Worm (Caenorhabditis elegans) whole organism, L4 larva: ENCODE results near the gene glrx-5.

Experiments used
- D1046.2 ChIP-seq: fragments of 200-800 bp; sonication (Bioruptor generic); IDR thresholded peaks from 2 replicates; pipeline ENCODE4 v1.3.6; 2022; ENCODE audit warnings: missing genetic modification characterization, missing compliant biosample characterization
- F26F4.8 ChIP-seq: fragments of 200-800 bp; sonication (Bioruptor generic); conservative IDR thresholded peaks from 2 replicates; pipeline ENCODE4 v1.3.6; 2022; ENCODE audit warnings: missing genetic modification characterization, missing compliant biosample characterization
- F44E2.7 ChIP-seq: fragments of 200-800 bp; sonication (Bioruptor generic); IDR thresholded peaks from 2 replicates; pipeline ENCODE4 v2.1.2; 2022; ENCODE audit warnings: missing genetic modification characterization, missing compliant biosample characterization
- R02D3.7 ChIP-seq: fragments of 150-350 bp; sonication (generic microtip); optimal IDR thresholded peaks from 3 replicates; lab custom pipeline; 2014; ENCODE audit warnings: missing biosample characterization, missing genetic modification characterization
- T26A8.4 ChIP-seq: fragments of 200-800 bp; sonication (Bioruptor generic); IDR thresholded peaks from 2 replicates; pipeline ENCODE4 v1.3.6; 2022; ENCODE audit warnings: missing genetic modification characterization, missing compliant biosample characterization
- Y48G9A.11 ChIP-seq: fragments of 200-800 bp; sonication (Bioruptor generic); IDR thresholded peaks from 2 replicates; pipeline ENCODE4 v1.3.6; 2022; ENCODE audit warnings: missing genetic modification reagents, missing genetic modification characterization, missing compliant biosample characterization
- aha-1 ChIP-seq: fragments of 150-350 bp; peaks from one replicate; lab custom pipeline; 2014; ENCODE audit warnings: missing biosample characterization, missing genetic modification characterization
- aly-2 ChIP-seq: sonication (generic microtip); optimal IDR thresholded peaks from 2 replicates; lab custom pipeline; 2018; ENCODE audit warnings: missing biosample characterization, missing genetic modification characterization
- attf-4 ChIP-seq: sonication (generic microtip); optimal IDR thresholded peaks from 3 replicates; lab custom pipeline; 2017; ENCODE audit warnings: missing biosample characterization, missing genetic modification characterization
- ceh-28 ChIP-seq: fragments of 150-350 bp; optimal IDR thresholded peaks from 2 replicates; lab custom pipeline; 2014; ENCODE audit warnings: missing biosample characterization, missing genetic modification reagents, missing genetic modification characterization
- ceh-82 ChIP-seq: sonication (generic microtip); optimal IDR thresholded peaks from 2 replicates; lab custom pipeline; 2017; ENCODE audit warnings: missing biosample characterization, missing genetic modification characterization
- ctbp-1 ChIP-seq: fragments of 200-800 bp; sonication (Bioruptor generic); IDR thresholded peaks from 2 replicates; pipeline ENCODE4 v1.3.6; 2022; ENCODE audit warnings: missing genetic modification reagents, missing genetic modification characterization, missing compliant biosample characterization
- daf-16 ChIP-seq, 3 experiments: sonication (generic microtip); optimal IDR thresholded peaks; 2 replicates each; lab custom pipeline; 2016 to 2017; ENCODE audit warnings: missing genetic modification characterization in 3 of 3, missing genetic modification reagents in 3 of 3, mild to moderate bottlenecking in 2 of 3, missing compliant biosample characterization in 2 of 3, missing biosample characterization in 1 of 3, moderate library complexity in 1 of 3
- dmd-6 ChIP-seq: fragments of 200-800 bp; sonication (Bioruptor generic); IDR thresholded peaks from 2 replicates; pipeline ENCODE4 v1.3.6; 2022; ENCODE audit warnings: missing genetic modification reagents, missing genetic modification characterization, missing compliant biosample characterization
- dmd-8 ChIP-seq: fragments of 200-800 bp; sonication (Bioruptor generic); IDR thresholded peaks from 2 replicates; pipeline ENCODE4 v1.3.6; 2022; ENCODE audit warnings: missing genetic modification characterization, missing compliant biosample characterization
- dmd-9 ChIP-seq: fragments of 200-800 bp; sonication (Bioruptor generic); IDR thresholded peaks from 2 replicates; pipeline ENCODE4 v1.3.6; 2022; ENCODE audit warnings: missing genetic modification reagents, missing genetic modification characterization, missing compliant biosample characterization
- egl-27 ChIP-seq: sonication (generic microtip); optimal IDR thresholded peaks from 3 replicates; lab custom pipeline; 2017; ENCODE audit warnings: missing biosample characterization, missing genetic modification reagents, missing genetic modification characterization
- egl-43 ChIP-seq: fragments of 200-800 bp; sonication (Bioruptor generic); IDR thresholded peaks from 2 replicates; pipeline ENCODE4 v1.3.6; 2022; ENCODE audit warnings: missing genetic modification reagents, missing genetic modification characterization, missing compliant biosample characterization
- fkh-10 ChIP-seq: fragments of 150-350 bp; optimal IDR thresholded peaks from 2 replicates; lab custom pipeline; 2014; ENCODE audit warnings: missing biosample characterization, missing genetic modification reagents, missing genetic modification characterization
- fos-1 ChIP-seq: fragments of 150-350 bp; optimal IDR thresholded peaks from 2 replicates; lab custom pipeline; 2014; ENCODE audit warnings: missing biosample characterization, missing genetic modification characterization
- hlh-30 ChIP-seq: sonication (generic microtip); optimal IDR thresholded peaks from 2 replicates; lab custom pipeline; 2017; ENCODE audit warnings: antibody characterized with exemption, mild to moderate bottlenecking, missing genetic modification characterization, missing compliant biosample characterization; ENCODE audit not compliant: insufficient read depth
- hmg-1.1 ChIP-seq: fragments of 200-800 bp; sonication (Bioruptor generic); IDR thresholded peaks from 2 replicates; pipeline ENCODE4 v1.3.6; 2022; ENCODE audit warnings: missing genetic modification reagents, missing genetic modification characterization, missing compliant biosample characterization
- lim-7 ChIP-seq: fragments of 200-800 bp; sonication (Bioruptor generic); IDR thresholded peaks from 2 replicates; pipeline ENCODE4 v1.3.6; 2022; ENCODE audit warnings: missing genetic modification characterization, missing compliant biosample characterization
- lin-29 ChIP-seq: fragments of 200-800 bp; sonication (Bioruptor generic); IDR thresholded peaks from 2 replicates; pipeline ENCODE4 v1.3.6; 2022; ENCODE audit warnings: missing genetic modification reagents, missing genetic modification characterization, missing compliant biosample characterization
- lin-38 ChIP-seq: fragments of 200-800 bp; sonication (Bioruptor generic); IDR thresholded peaks from 2 replicates; pipeline ENCODE4 v1.3.6; 2022; ENCODE audit warnings: missing genetic modification reagents, missing genetic modification characterization, missing compliant biosample characterization
- madf-5 ChIP-seq, 2 experiments: fragments of 200-800 bp; sonication (Bioruptor generic); IDR thresholded peaks; 2 replicates each; pipeline ENCODE4 v1.3.6; 2022; ENCODE audit warnings: missing compliant biosample characterization in 2 of 2, missing genetic modification characterization in 2 of 2
- madf-9 ChIP-seq: fragments of 200-800 bp; sonication (Bioruptor generic); conservative IDR thresholded peaks from 2 replicates; pipeline ENCODE4 v1.3.6; 2022; ENCODE audit warnings: missing genetic modification reagents, missing genetic modification characterization, missing compliant biosample characterization
- mdt-29 ChIP-seq: fragments of 200-800 bp; sonication (Bioruptor generic); IDR thresholded peaks from 2 replicates; pipeline ENCODE4 v1.3.6; 2022; ENCODE audit warnings: missing genetic modification reagents, missing genetic modification characterization, missing compliant biosample characterization
- mes-2 ChIP-seq: sonication (generic microtip); optimal IDR thresholded peaks from 2 replicates; lab custom pipeline; 2016; ENCODE audit warnings: missing genotype, mild to moderate bottlenecking, missing genetic modification characterization, missing compliant biosample characterization; ENCODE audit not compliant: poor library complexity, severe bottlenecking
- nhr-11 ChIP-seq: fragments of 150-350 bp; optimal IDR thresholded peaks from 2 replicates; lab custom pipeline; 2014; ENCODE audit warnings: missing biosample characterization, missing genetic modification characterization
- nhr-42 ChIP-seq: fragments of 200-800 bp; sonication (Bioruptor generic); IDR thresholded peaks from 2 replicates; pipeline ENCODE4 v1.3.6; 2022; ENCODE audit warnings: missing genetic modification characterization, missing compliant biosample characterization
- nhr-6 ChIP-seq: fragments of 150-350 bp; optimal IDR thresholded peaks from 2 replicates; lab custom pipeline; 2014; ENCODE audit warnings: missing biosample characterization, missing genetic modification characterization
- rbr-2 ChIP-seq: sonication (generic microtip); optimal IDR thresholded peaks from 2 replicates; lab custom pipeline; 2016; ENCODE audit warnings: missing genotype, missing genetic modification characterization, missing compliant biosample characterization
- sdz-12 ChIP-seq: fragments of 200-800 bp; sonication (Bioruptor generic); optimal IDR thresholded peaks from 2 replicates; lab custom pipeline; 2018; ENCODE audit warnings: mild to moderate bottlenecking, missing genetic modification characterization, missing compliant biosample characterization
- snpc-1.2 ChIP-seq: fragments of 200-800 bp; sonication (Bioruptor generic); IDR thresholded peaks from 2 replicates; pipeline ENCODE4 v1.3.6; 2022; ENCODE audit warnings: missing genetic modification reagents, missing genetic modification characterization, missing compliant biosample characterization
- spr-1 ChIP-seq: sonication (generic microtip); optimal IDR thresholded peaks from 2 replicates; lab custom pipeline; 2016; ENCODE audit warnings: mild to moderate bottlenecking, missing genetic modification characterization, missing compliant biosample characterization
- spr-3 ChIP-seq: fragments of 200-800 bp; sonication (Bioruptor generic); optimal IDR thresholded peaks from 2 replicates; lab custom pipeline; 2018; ENCODE audit warnings: mild to moderate bottlenecking, missing genetic modification characterization, missing compliant biosample characterization
- tra-1 ChIP-seq: fragments of 200-800 bp; sonication (Bioruptor generic); IDR thresholded peaks from 2 replicates; pipeline ENCODE4 v1.3.6; 2022; ENCODE audit warnings: missing genetic modification reagents, missing genetic modification characterization, missing compliant biosample characterization
- unc-62 ChIP-seq, 3 experiments: fragments of 150-350 bp in 1 of 3; sonication (generic microtip); optimal IDR thresholded peaks in 2 of 3; peaks in 1 of 3; 1 replicate in 1 of 3; 2 replicates in 2 of 3; lab custom pipeline; 2014 to 2017; ENCODE audit warnings: missing biosample characterization in 3 of 3, missing genetic modification characterization in 3 of 3, missing genetic modification reagents in 3 of 3, missing genotype in 1 of 3
- vab-7 ChIP-seq: fragments of 200-800 bp; sonication (Bioruptor generic); IDR thresholded peaks from 2 replicates; pipeline ENCODE4 v1.3.6; 2022; ENCODE audit warnings: missing genetic modification reagents, missing genetic modification characterization, missing compliant biosample characterization
- zfp-2 ChIP-seq: sonication (generic microtip); optimal IDR thresholded peaks from 2 replicates; lab custom pipeline; 2016; ENCODE audit warnings: mild to moderate bottlenecking, missing genetic modification characterization, missing compliant biosample characterization
- zip-11 ChIP-seq: fragments of 200-800 bp; sonication (Bioruptor generic); IDR thresholded peaks from 2 replicates; pipeline ENCODE4 v1.3.6; 2022; ENCODE audit warnings: missing genetic modification characterization, missing compliant biosample characterization
- ztf-7 ChIP-seq: fragments of 150-350 bp; optimal IDR thresholded peaks from 2 replicates; lab custom pipeline; 2014; ENCODE audit warnings: missing biosample characterization, missing genetic modification characterization

glrx-5 gene

DNA sequence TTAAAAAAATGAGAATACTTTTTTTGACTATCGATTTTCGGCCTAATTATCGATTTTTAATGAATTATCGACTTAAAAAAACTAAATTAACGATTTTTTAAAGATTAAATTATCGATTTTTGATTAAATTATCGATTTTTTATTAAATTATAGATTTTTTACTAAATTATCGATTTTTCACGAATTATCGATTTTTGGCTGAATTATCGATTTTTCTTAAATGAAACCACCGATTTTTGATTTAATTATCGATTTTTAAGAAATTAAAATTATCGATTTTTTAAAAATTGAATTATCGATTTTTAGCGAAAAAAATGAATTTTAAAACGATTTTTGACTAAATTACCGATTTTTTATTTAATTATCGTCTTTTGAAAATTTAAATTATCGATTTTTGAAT, 38.0 kb upstream of the glrx-5 start:
- TF ChIP-seq spr-1 (tag; lab: Kevin White, UChicago) (no peak), aha-1 (tag; lab: Kevin White, UChicago) (peak; percentile 15), ceh-28 (tag; lab: Kevin White, UChicago) (peak; percentile 92)

- TF ChIP-seq Y48G9A.11 (GFP tag; lab: Robert Waterston, UW): no peak
- TF ChIP-seq ceh-28 (tag; lab: Kevin White, UChicago): peak; percentile 91
- TF ChIP-seq, all 104 proteins: peak for 1
These were observed 37.4 kb upstream of the glrx-5 start for ce11 chrIII:12411059-12411458.

DNA sequence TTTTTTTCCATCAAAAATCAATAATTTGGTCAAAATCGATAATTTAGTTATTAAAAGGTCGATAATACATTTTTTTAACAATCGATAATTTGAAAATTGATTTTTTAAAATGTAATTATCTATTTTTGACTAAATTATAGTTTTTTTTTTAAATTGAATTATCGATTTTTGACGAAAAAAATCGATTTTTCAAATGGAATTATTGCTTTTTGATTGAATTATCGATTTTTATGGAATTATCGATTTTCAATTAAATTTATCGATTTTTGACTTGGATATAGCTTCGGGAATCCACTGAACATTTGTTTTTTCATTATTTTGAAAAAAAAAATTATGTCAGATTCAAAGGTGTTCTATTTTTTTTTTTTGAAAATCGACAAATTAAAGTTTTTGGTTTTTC, 36.6 kb upstream of the glrx-5 start:
- TF ChIP-seq nhr-11 (tag; lab: Kevin White, UChicago) (no peak), R02D3.7 (tag; lab: Kevin White, UChicago) (no peak), ceh-28 (tag; lab: Kevin White, UChicago) (peak; percentile 88)

DNA sequence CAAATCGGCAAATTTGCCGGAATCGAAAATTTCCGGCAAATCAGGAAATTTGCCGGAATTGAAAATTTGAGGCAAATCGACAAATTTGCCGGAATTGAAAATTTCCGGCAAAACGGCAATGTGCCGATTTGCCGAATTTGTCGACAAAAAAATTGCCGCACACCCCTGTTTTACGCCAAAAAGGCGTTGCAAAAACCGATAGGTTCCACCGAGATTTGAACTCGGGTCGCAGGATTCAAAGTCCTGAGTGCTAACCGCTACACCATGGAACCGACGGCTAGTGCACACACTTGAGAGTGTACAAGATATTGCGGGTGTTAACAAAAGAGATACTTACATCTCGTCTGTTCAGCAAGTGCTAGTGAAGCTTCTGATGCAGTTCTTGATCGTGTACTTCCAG, 26.1 kb upstream of the glrx-5 start:
- TF ChIP-seq nhr-42 (GFP tag; lab: Robert Waterston, UW) (0 out of 2 replicates have a peak, but pooled peaks have one; percentile 7), egl-43 (GFP tag; lab: Robert Waterston, UW) (peak; percentile 83), sdz-12 (GFP tag; lab: Kevin White, UChicago) (no peak), mdt-29 (GFP tag; lab: Robert Waterston, UW) (0 out of 2 replicates have a peak, but pooled peaks have one; percentile 21), F44E2.7 (GFP tag; lab: Robert Waterston, UW) (0 out of 2 replicates have a peak, but pooled peaks have one; percentile 13), zfp-2 (tag; lab: Kevin White, UChicago) (peak; percentile 7), ceh-82 (tag; lab: Kevin White, UChicago) (no peak), spr-3 (GFP tag; lab: Kevin White, UChicago) (peak; percentile 15), Y48G9A.11 (GFP tag; lab: Robert Waterston, UW) (peak; percentile 49; the same call in 1 of the 2 replicates), aly-2 (tag; lab: Kevin White, UChicago) (no peak), T26A8.4 (peak; percentile 53), dmd-6 (GFP tag; lab: Robert Waterston, UW) (peak; percentile 25; the same call in 1 of the 2 replicates), dmd-9 (GFP tag; lab: Robert Waterston, UW) (peak; percentile 51; the same call in 1 of the 2 replicates), aha-1 (tag; lab: Kevin White, UChicago) (no peak), madf-9 (GFP tag; lab: Robert Waterston, UW) (peak; percentile 43; the same call in 1 of the 2 replicates), unc-62 (GFP tag; optimal IDR thresholded peaks at IDR 0.05 in 1 of 2; lab: Kevin White, UChicago) (peak in 1 of 2 experiments; percentile 62), unc-62 (tag; optimal IDR thresholded peaks at IDR 0.05; lab: Kevin White, UChicago) (no peak), D1046.2 (GFP tag; lab: Robert Waterston, UW) (0 out of 2 replicates have a peak, but pooled peaks have one; percentile 56), nhr-6 (tag; lab: Kevin White, UChicago) (no peak), F26F4.8 (GFP tag; lab: Robert Waterston, UW) (peak; percentile 63; the same call in 1 of the 2 replicates), hlh-30 (tag; lab: Kevin White, UChicago) (peak; percentile 4), attf-4 (tag; lab: Kevin White, UChicago) (no peak), fkh-10 (GFP tag; lab: Kevin White, UChicago) (no peak), zip-11 (GFP tag; lab: Robert Waterston, UW) (no peak), rbr-2 (tag; lab: Kevin White, UChicago) (peak; percentile 33), hmg-1.1 (GFP tag; lab: Robert Waterston, UW) (peak; percentile 68), lin-38 (peak; percentile 72), lin-29 (0 out of 2 replicates have a peak, but pooled peaks have one; percentile 16), tra-1 (0 out of 2 replicates have a peak, but pooled peaks have one; percentile 22), egl-27 (no peak), ztf-7 (tag; lab: Kevin White, UChicago) (no peak), ctbp-1 (GFP tag; lab: Robert Waterston, UW) (peak; percentile 55; the same call in 1 of the 2 replicates), mes-2 (peak; percentile 61), snpc-1.2 (GFP tag; lab: Robert Waterston, UW) (peak; percentile 37; the same call in 1 of the 2 replicates), daf-16 (GFP tag; optimal IDR thresholded peaks at IDR 0.05; lab: Kevin White, UChicago) (peak in 1 of 2 experiments; percentile 20), daf-16 (tag; optimal IDR thresholded peaks at IDR 0.05; lab: Kevin White, UChicago) (no peak), lim-7 (GFP tag; lab: Robert Waterston, UW) (peak; percentile 75), madf-5 (GFP tag; IDR thresholded peaks at IDR 0.05; lab: Robert Waterston, UW) (peak in 1 of 2 experiments; percentile 59; a peak in 1 of 4 replicates), dmd-8 (GFP tag; lab: Robert Waterston, UW) (0 out of 2 replicates have a peak, but pooled peaks have one; percentile 50), fos-1 (tag; lab: Kevin White, UChicago) (no peak), vab-7 (GFP tag; lab: Robert Waterston, UW) (peak; percentile 59)
